Fruit fly (Drosophila melanogaster) whole organism, pupa: ENCODE data around the gene CG6937.

Experiments used
- CG10348 ChIP-seq: fragments of 200-800 bp; sonication (Bioruptor generic); IDR thresholded peaks from 2 replicates; pipeline ENCODE4 v1.3.6; 2022; ENCODE audit warnings: missing biosample characterization, missing genetic modification characterization
- CG12605 ChIP-seq: fragments of 200-800 bp; sonication (Bioruptor generic); IDR thresholded peaks from 2 replicates; pipeline ENCODE4 v1.3.6; 2022; ENCODE audit warnings: missing biosample characterization, missing genetic modification characterization
- CG13204 ChIP-seq: fragments of 200-800 bp; sonication (Bioruptor generic); optimal IDR thresholded peaks from 2 replicates; lab custom pipeline; 2018; ENCODE audit warnings: missing biosample characterization, mild to moderate bottlenecking, missing genetic modification characterization, moderate library complexity
- CG14655 ChIP-seq: fragments of 200-800 bp; sonication (Bioruptor generic); optimal IDR thresholded peaks from 3 replicates; lab custom pipeline; 2017; ENCODE audit warnings: mild to moderate bottlenecking, missing biosample characterization, missing genetic modification reagents, missing genetic modification characterization
- CG15710 ChIP-seq: fragments of 200-800 bp; sonication (Bioruptor generic); optimal IDR thresholded peaks from 2 replicates; lab custom pipeline; 2018; ENCODE audit warnings: missing biosample characterization, mild to moderate bottlenecking, missing genetic modification characterization, moderate library complexity
- CG17806 ChIP-seq: fragments of 200-800 bp; sonication (Bioruptor generic); optimal IDR thresholded peaks from 2 replicates; lab custom pipeline; 2018; ENCODE audit warnings: missing biosample characterization, mild to moderate bottlenecking, missing genetic modification characterization, moderate library complexity
- CG32121 ChIP-seq: fragments of 200-800 bp; sonication (Bioruptor generic); IDR thresholded peaks from 2 replicates; pipeline ENCODE4 v1.3.6; 2022; ENCODE audit warnings: missing biosample characterization, missing genetic modification characterization
- CG34367 ChIP-seq: fragments of 200-800 bp; sonication (Bioruptor generic); optimal IDR thresholded peaks from 2 replicates; lab custom pipeline; 2018; ENCODE audit warnings: missing biosample characterization, mild to moderate bottlenecking, missing genetic modification characterization
- CG4496 ChIP-seq: fragments of 200-800 bp; sonication (Bioruptor generic); IDR thresholded peaks from 3 replicates; pipeline ENCODE4 v1.3.6; 2022; ENCODE audit warnings: missing biosample characterization, missing genetic modification characterization
- CG8159 ChIP-seq: fragments of 200-800 bp; sonication (Bioruptor generic); optimal IDR thresholded peaks from 3 replicates; lab custom pipeline; 2018; ENCODE audit warnings: missing biosample characterization, mild to moderate bottlenecking, missing genetic modification characterization, moderate library complexity
- CG8301 ChIP-seq: fragments of 200-800 bp; sonication (Bioruptor generic); optimal IDR thresholded peaks from 2 replicates; lab custom pipeline; 2018; ENCODE audit warnings: missing biosample characterization, mild to moderate bottlenecking, missing genetic modification characterization
- CG9948 ChIP-seq: fragments of 200-800 bp; sonication (Bioruptor generic); optimal IDR thresholded peaks from 2 replicates; lab custom pipeline; 2018; ENCODE audit warnings: missing biosample characterization, mild to moderate bottlenecking, missing genetic modification characterization, moderate library complexity
- D1 ChIP-seq: fragments of 200-800 bp; sonication (Bioruptor generic); optimal IDR thresholded peaks from 2 replicates; lab custom pipeline; 2018; ENCODE audit warnings: missing biosample characterization, mild to moderate bottlenecking, missing genetic modification characterization, moderate library complexity
- EcR ChIP-seq: fragments of 200-800 bp; sonication (Bioruptor generic); optimal IDR thresholded peaks from 3 replicates; lab custom pipeline; 2019; ENCODE audit warnings: missing biosample characterization, missing genetic modification characterization, mild to moderate bottlenecking, moderate library complexity, missing genetic modification reagents
- Ets98B ChIP-seq: fragments of 200-800 bp; sonication (Bioruptor generic); IDR thresholded peaks from 2 replicates; pipeline ENCODE4 v1.3.6; 2022; ENCODE audit warnings: missing biosample characterization, missing genetic modification characterization
- Pif1A ChIP-seq: fragments of 200-800 bp; sonication (Bioruptor generic); optimal IDR thresholded peaks from 3 replicates; lab custom pipeline; 2016; ENCODE audit warnings: missing biosample characterization, missing genetic modification characterization
- Pif1B ChIP-seq: fragments of 200-800 bp; sonication (Bioruptor generic); optimal IDR thresholded peaks from 3 replicates; lab custom pipeline; 2016; ENCODE audit warnings: missing biosample characterization, missing genetic modification characterization
- Snoo ChIP-seq: fragments of 200-800 bp; sonication (Bioruptor generic); optimal IDR thresholded peaks from 3 replicates; lab custom pipeline; 2017; ENCODE audit warnings: missing biosample characterization, mild to moderate bottlenecking, missing genetic modification characterization, inconsistent platforms
- fd96Ca ChIP-seq: fragments of 200-800 bp; sonication (Bioruptor generic); IDR thresholded peaks from 3 replicates; pipeline ENCODE4 v1.3.6; 2022; ENCODE audit warnings: missing biosample characterization, missing genetic modification characterization
- gl ChIP-seq: fragments of 200-800 bp; sonication (Bioruptor generic); optimal IDR thresholded peaks from 2 replicates; lab custom pipeline; 2018; ENCODE audit warnings: missing biosample characterization, mild to moderate bottlenecking, missing genetic modification characterization
- rn ChIP-seq: fragments of 200-800 bp; sonication (Bioruptor generic); IDR thresholded peaks from 2 replicates; pipeline ENCODE4 v1.3.6; 2022; ENCODE audit warnings: missing biosample characterization, missing genetic modification characterization

Gene CG6937

dm6 chr3R:22558398-22558797 is 26.2 kb upstream of the CG6937 start:
- TF ChIP-seq fd96Ca (GFP tag; lab: Robert Waterston, UW) (no peak), Ets98B (GFP tag; lab: Robert Waterston, UW) (no peak), Pif1A (GFP tag; lab: Kevin White, UChicago) (no peak), CG14655 (GFP tag; lab: Kevin White, UChicago) (no peak), gl (tag; lab: Kevin White, UChicago) (no peak), CG10348 (GFP tag; lab: Robert Waterston, UW) (no peak), CG12605 (GFP tag; lab: Robert Waterston, UW) (no peak), CG34367 (no peak), Pif1B (no peak), CG15710 (tag; lab: Kevin White, UChicago) (no peak), CG8301 (tag; lab: Kevin White, UChicago) (no peak), D1 (tag; lab: Kevin White, UChicago) (no peak), CG32121 (GFP tag; lab: Robert Waterston, UW) (no peak), CG9948 (tag; lab: Kevin White, UChicago) (no peak), EcR (GFP tag; lab: Kevin White, UChicago) (no peak), Snoo (no peak)

- no peak for TF ChIP-seq CG4496 (GFP tag; lab: Robert Waterston, UW)
- TF ChIP-seq, all 21 proteins: peak for 0
Measured at dm6 chr3R:22560224-22560623, 24.3 kb upstream of the CG6937 start.

- no peak for TF ChIP-seq fd96Ca (GFP tag; lab: Robert Waterston, UW)
- no peak for TF ChIP-seq CG4496 (GFP tag; lab: Robert Waterston, UW)
- no peak for TF ChIP-seq CG9948 (tag; lab: Kevin White, UChicago)
- no peak for TF ChIP-seq CG8301 (tag; lab: Kevin White, UChicago)
- TF ChIP-seq CG17806 (tag; lab: Kevin White, UChicago), result no peak
- TF ChIP-seq CG13204, result no peak
- no peak for TF ChIP-seq gl (tag; lab: Kevin White, UChicago)
- TF ChIP-seq Pif1A (GFP tag; lab: Kevin White, UChicago), result no peak
- TF ChIP-seq D1 (tag; lab: Kevin White, UChicago), result no peak
- no peak for TF ChIP-seq Pif1B
- TF ChIP-seq Ets98B (GFP tag; lab: Robert Waterston, UW), result no peak
Measured at dm6 chr3R:22562502-22562901, 22.1 kb upstream of the CG6937 start, which contains the start of gene sit. Gene sit, minus strand, starts transcription at chr3R:22562572.

- no peak for TF ChIP-seq Pif1A (GFP tag; lab: Kevin White, UChicago)
- no peak for TF ChIP-seq CG9948 (tag; lab: Kevin White, UChicago)
- no peak for TF ChIP-seq EcR (GFP tag; lab: Kevin White, UChicago)
- TF ChIP-seq CG34367, result no peak
- TF ChIP-seq CG32121 (GFP tag; lab: Robert Waterston, UW), result no peak
- no peak for TF ChIP-seq Pif1B
- no peak for TF ChIP-seq CG14655 (GFP tag; lab: Kevin White, UChicago)
- TF ChIP-seq fd96Ca (GFP tag; lab: Robert Waterston, UW), result no peak
- TF ChIP-seq CG12605 (GFP tag; lab: Robert Waterston, UW), result no peak
- no peak for TF ChIP-seq CG15710 (tag; lab: Kevin White, UChicago)
- TF ChIP-seq gl (tag; lab: Kevin White, UChicago), result no peak
- TF ChIP-seq CG17806 (tag; lab: Kevin White, UChicago), result no peak
- TF ChIP-seq CG8301 (tag; lab: Kevin White, UChicago), result no peak
- no peak for TF ChIP-seq rn
- no peak for TF ChIP-seq CG13204
Measured at dm6 chr3R:22564076-22564475, 20.5 kb upstream of the CG6937 start.

dm6 chr3R:22564707-22565106 is 19.9 kb upstream of the CG6937 start:
- TF ChIP-seq CG9948 (tag; lab: Kevin White, UChicago) (no peak), Pif1A (GFP tag; lab: Kevin White, UChicago) (no peak), D1 (tag; lab: Kevin White, UChicago) (peak; percentile 24)

- TF ChIP-seq Pif1B (no peak), gl (tag; lab: Kevin White, UChicago) (no peak), CG8159 (tag; lab: Kevin White, UChicago) (no peak), Ets98B (GFP tag; lab: Robert Waterston, UW) (no peak), Snoo (no peak), CG13204 (no peak), CG14655 (GFP tag; lab: Kevin White, UChicago) (no peak), CG32121 (GFP tag; lab: Robert Waterston, UW) (no peak), CG15710 (tag; lab: Kevin White, UChicago) (no peak), CG12605 (GFP tag; lab: Robert Waterston, UW) (no peak), CG9948 (tag; lab: Kevin White, UChicago) (no peak), CG17806 (tag; lab: Kevin White, UChicago) (no peak), D1 (tag; lab: Kevin White, UChicago) (no peak), CG10348 (GFP tag; lab: Robert Waterston, UW) (no peak), fd96Ca (GFP tag; lab: Robert Waterston, UW) (no peak), Pif1A (GFP tag; lab: Kevin White, UChicago) (no peak)
Measured at dm6 chr3R:22565732-22566131, 18.8 kb upstream of the CG6937 start.

dm6 chr3R:22568508-22568907 is 16.1 kb upstream of the CG6937 start:
- TF ChIP-seq Pif1B, result no peak
- TF ChIP-seq CG17806 (tag; lab: Kevin White, UChicago), result no peak
- no peak for TF ChIP-seq CG8159 (tag; lab: Kevin White, UChicago)
- TF ChIP-seq D1 (tag; lab: Kevin White, UChicago), result no peak
- no peak for TF ChIP-seq EcR (GFP tag; lab: Kevin White, UChicago)
- TF ChIP-seq fd96Ca (GFP tag; lab: Robert Waterston, UW), result no peak
- no peak for TF ChIP-seq CG34367
- no peak for TF ChIP-seq Snoo
- no peak for TF ChIP-seq CG12605 (GFP tag; lab: Robert Waterston, UW)
- TF ChIP-seq CG8301 (tag; lab: Kevin White, UChicago), result no peak
- no peak for TF ChIP-seq CG13204
- no peak for TF ChIP-seq CG32121 (GFP tag; lab: Robert Waterston, UW)
- no peak for TF ChIP-seq CG14655 (GFP tag; lab: Kevin White, UChicago)
- TF ChIP-seq Pif1A (GFP tag; lab: Kevin White, UChicago), result no peak
- TF ChIP-seq Ets98B (GFP tag; lab: Robert Waterston, UW), result no peak
- TF ChIP-seq rn, result no peak
- TF ChIP-seq CG10348 (GFP tag; lab: Robert Waterston, UW), result no peak
- no peak for TF ChIP-seq CG9948 (tag; lab: Kevin White, UChicago)
- TF ChIP-seq CG4496 (GFP tag; lab: Robert Waterston, UW), result no peak
- TF ChIP-seq CG15710 (tag; lab: Kevin White, UChicago), result no peak
